Worm (Caenorhabditis elegans) whole organism, L2 larva: ENCODE measurements around the gene set-16.

Source experiments
- F13H6.1 ChIP-seq: sonication (generic microtip); optimal IDR thresholded peaks from 2 replicates; lab custom pipeline; 2016; ENCODE audit warnings: missing genetic modification characterization, missing compliant biosample characterization
- R02D3.7 ChIP-seq: fragments of 150-350 bp; optimal IDR thresholded peaks from 2 replicates; lab custom pipeline; 2014; ENCODE audit warnings: missing biosample characterization, missing genetic modification characterization
- aly-2 ChIP-seq: fragments of 150-350 bp; optimal IDR thresholded peaks from 2 replicates; lab custom pipeline; 2014; ENCODE audit warnings: missing biosample characterization, missing genetic modification characterization
- ama-1 ChIP-seq: fragments of 150-350 bp; optimal IDR thresholded peaks from 2 replicates; lab custom pipeline; 2018; ENCODE audit warnings: inconsistent platforms
- blmp-1 ChIP-seq: sonication (generic microtip); optimal IDR thresholded peaks from 2 replicates; lab custom pipeline; 2017; ENCODE audit warnings: missing genetic modification characterization, mild to moderate bottlenecking, missing compliant biosample characterization, antibody characterized with exemption, moderate library complexity; ENCODE audit not compliant: insufficient read depth
- crh-2 ChIP-seq: sonication (generic microtip); optimal IDR thresholded peaks from 2 replicates; lab custom pipeline; 2017; ENCODE audit warnings: missing biosample characterization, missing genetic modification characterization
- egl-27 ChIP-seq: sonication (generic microtip); optimal IDR thresholded peaks from 3 replicates; lab custom pipeline; 2017; ENCODE audit warnings: missing biosample characterization, missing genetic modification reagents, missing genetic modification characterization
- elt-1 ChIP-seq: fragments of 150-350 bp; optimal IDR thresholded peaks from 2 replicates; lab custom pipeline; 2014; ENCODE audit warnings: missing biosample characterization, missing genetic modification characterization
- elt-3 ChIP-seq: sonication (generic microtip); optimal IDR thresholded peaks from 2 replicates; lab custom pipeline; 2017; ENCODE audit warnings: missing biosample characterization, missing genetic modification characterization
- fos-1 ChIP-seq: fragments of 150-350 bp; optimal IDR thresholded peaks from 2 replicates; lab custom pipeline; 2014; ENCODE audit warnings: missing biosample characterization, missing genetic modification characterization
- gmeb-1 ChIP-seq: fragments of 150-350 bp; optimal IDR thresholded peaks from 2 replicates; lab custom pipeline; 2014; ENCODE audit warnings: missing biosample characterization, missing genetic modification characterization
- lin-11 ChIP-seq: fragments of 150-350 bp; sonication (generic microtip); optimal IDR thresholded peaks from 2 replicates; lab custom pipeline; 2014; ENCODE audit warnings: missing biosample characterization, missing genetic modification characterization, inconsistent platforms, mixed read lengths
- lin-39 ChIP-seq: fragments of 150-350 bp; optimal IDR thresholded peaks from 2 replicates; lab custom pipeline; 2014; ENCODE audit warnings: missing biosample characterization, missing genetic modification reagents, missing genetic modification characterization
- lsy-2 ChIP-seq, 2 experiments: fragments of 150-350 bp in 1 of 2; sonication (generic microtip) in 1 of 2; optimal IDR thresholded peaks; 2 replicates each; lab custom pipeline; 2014 to 2017; ENCODE audit warnings: missing biosample characterization in 2 of 2, missing genetic modification characterization in 2 of 2
- mab-5 ChIP-seq: fragments of 150-350 bp; optimal IDR thresholded peaks from 2 replicates; lab custom pipeline; 2014; ENCODE audit warnings: missing biosample characterization, missing genetic modification characterization
- mbf-1 ChIP-seq: sonication (generic microtip); optimal IDR thresholded peaks from 2 replicates; lab custom pipeline; 2017; ENCODE audit warnings: missing biosample characterization, missing genetic modification characterization
- mdl-1 ChIP-seq, 2 experiments: fragments of 150-350 bp in 1 of 2; sonication (generic microtip) in 1 of 2; optimal IDR thresholded peaks; 2 replicates each; lab custom pipeline; 2017; ENCODE audit warnings: missing biosample characterization in 2 of 2, missing genetic modification characterization in 2 of 2
- nhr-10 ChIP-seq: sonication (generic microtip); optimal IDR thresholded peaks from 2 replicates; lab custom pipeline; 2017; ENCODE audit warnings: missing biosample characterization, missing genetic modification characterization
- nhr-11 ChIP-seq: fragments of 150-350 bp; optimal IDR thresholded peaks from 2 replicates; lab custom pipeline; 2014; ENCODE audit warnings: missing biosample characterization, missing genetic modification characterization
- nhr-12 ChIP-seq: fragments of 150-350 bp; optimal IDR thresholded peaks from 2 replicates; lab custom pipeline; 2014; ENCODE audit warnings: missing biosample characterization, missing genetic modification characterization
- nhr-129 ChIP-seq: fragments of 150-350 bp; optimal IDR thresholded peaks from 2 replicates; lab custom pipeline; 2014; ENCODE audit warnings: missing biosample characterization, missing genetic modification characterization
- nhr-21 ChIP-seq: fragments of 150-350 bp; optimal IDR thresholded peaks from 2 replicates; lab custom pipeline; 2014; ENCODE audit warnings: missing biosample characterization, missing genetic modification characterization
- nhr-25 ChIP-seq: fragments of 150-350 bp; sonication (generic microtip); optimal IDR thresholded peaks from 3 replicates; lab custom pipeline; 2014; ENCODE audit warnings: missing biosample characterization, missing genetic modification characterization
- nhr-6 ChIP-seq: fragments of 150-350 bp; optimal IDR thresholded peaks from 2 replicates; lab custom pipeline; 2014; ENCODE audit warnings: missing biosample characterization, missing genetic modification characterization
- sem-4 ChIP-seq: fragments of 150-350 bp; optimal IDR thresholded peaks from 2 replicates; lab custom pipeline; 2014; ENCODE audit warnings: missing biosample characterization, missing genetic modification reagents, missing genetic modification characterization
- skn-1 ChIP-seq: sonication (generic microtip); optimal IDR thresholded peaks from 2 replicates; lab custom pipeline; 2017; ENCODE audit warnings: missing biosample characterization, missing genetic modification characterization
- sma-9 ChIP-seq, 2 experiments: fragments of 150-350 bp in 1 of 2; sonication (generic microtip) in 1 of 2; optimal IDR thresholded peaks; 2 replicates each; lab custom pipeline; 2014 to 2016; ENCODE audit warnings: missing genetic modification characterization in 2 of 2, mild to moderate bottlenecking in 1 of 2, missing biosample characterization in 1 of 2, missing compliant biosample characterization in 1 of 2, missing genetic modification reagents in 1 of 2, moderate library complexity in 1 of 2
- snpc-4 ChIP-seq: fragments of 150-350 bp; optimal IDR thresholded peaks from 2 replicates; lab custom pipeline; 2014; ENCODE audit warnings: missing biosample characterization, missing genetic modification characterization
- unc-39 ChIP-seq: fragments of 150-350 bp; optimal IDR thresholded peaks from 2 replicates; lab custom pipeline; 2014; ENCODE audit warnings: missing biosample characterization, missing genetic modification characterization
- unc-55 ChIP-seq: fragments of 150-350 bp; sonication (generic microtip); optimal IDR thresholded peaks from 3 replicates; lab custom pipeline; 2014; ENCODE audit warnings: missing biosample characterization, missing genetic modification reagents, missing genetic modification characterization
- unc-62 ChIP-seq: fragments of 150-350 bp; optimal IDR thresholded peaks from 2 replicates; lab custom pipeline; 2014; ENCODE audit warnings: missing biosample characterization, missing genetic modification reagents, missing genetic modification characterization
- zag-1 ChIP-seq: fragments of 150-350 bp; optimal IDR thresholded peaks from 2 replicates; lab custom pipeline; 2014; ENCODE audit warnings: missing biosample characterization, missing genetic modification characterization
- ztf-1 ChIP-seq: fragments of 200-800 bp; sonication (Bioruptor generic); conservative IDR thresholded peaks from 2 replicates; pipeline ENCODE4 v1.3.6; 2022; ENCODE audit warnings: missing genetic modification characterization, missing compliant biosample characterization

The set-16 gene

DNA sequence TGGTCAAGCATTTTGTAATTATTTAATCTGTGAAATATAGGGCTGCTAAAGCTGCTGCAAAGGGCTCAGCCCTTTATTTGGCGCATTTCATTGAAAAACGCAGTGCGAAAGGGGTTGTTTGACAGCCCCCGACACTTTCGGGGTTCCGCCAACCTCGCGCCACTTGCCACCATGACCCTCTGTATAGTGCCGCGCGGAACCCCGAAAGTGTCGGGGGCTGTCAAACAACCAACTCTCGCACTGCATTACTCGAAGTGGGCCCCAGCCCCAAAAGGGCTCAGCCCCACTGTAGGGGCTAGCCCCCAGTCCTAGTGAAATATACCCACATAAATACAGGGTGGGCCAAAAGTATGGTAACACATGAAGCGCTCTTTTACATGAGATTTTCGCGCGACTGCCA is 43.5 kb upstream of the set-16 start:
- TF ChIP-seq R02D3.7 (tag; lab: Kevin White, UChicago) (no peak), mbf-1 (tag; lab: Kevin White, UChicago) (no peak), ztf-1 (GFP tag; lab: Robert Waterston, UW) (no peak), zag-1 (tag; lab: Kevin White, UChicago) (no peak), unc-55 (GFP tag; lab: Kevin White, UChicago) (no peak), mab-5 (tag; lab: Kevin White, UChicago) (no peak), skn-1 (tag; lab: Kevin White, UChicago) (no peak), egl-27 (tag; lab: Kevin White, UChicago) (no peak), gmeb-1 (tag; lab: Kevin White, UChicago) (no peak), lin-11 (tag; lab: Kevin White, UChicago) (no peak), elt-1 (tag; lab: Kevin White, UChicago) (no peak), aly-2 (tag; lab: Kevin White, UChicago) (no peak), unc-62 (no peak), ama-1 (no peak), elt-3 (tag; lab: Kevin White, UChicago) (no peak), sem-4 (no peak), lsy-2 (tag; optimal IDR thresholded peaks at IDR 0.05; lab: Kevin White, UChicago) (no peak), nhr-11 (tag; lab: Kevin White, UChicago) (no peak)
- TF ChIP-seq, all 48 proteins: peak for 0

DNA sequence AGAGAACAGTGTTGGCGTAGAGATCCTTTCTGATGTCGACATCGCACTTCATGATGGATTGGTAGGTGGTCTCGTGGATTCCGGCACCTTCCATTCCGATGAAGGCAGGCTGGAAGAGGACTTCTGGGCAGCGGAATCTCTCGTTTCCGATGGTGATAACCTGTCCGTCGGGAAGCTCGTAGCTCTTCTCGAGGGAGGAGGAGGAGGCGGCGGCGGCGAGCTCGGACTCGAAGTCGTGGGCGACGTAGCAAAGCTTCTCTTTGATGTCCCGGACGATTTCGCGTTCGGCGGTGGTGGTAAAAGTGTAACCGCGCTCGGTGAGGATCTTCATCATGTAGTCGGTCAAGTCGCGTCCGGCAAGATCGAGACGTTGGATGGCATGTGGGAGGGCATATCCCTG is 38.9 kb upstream of the set-16 start:
- TF ChIP-seq nhr-11 (tag; lab: Kevin White, UChicago) (peak; percentile 24), nhr-21 (no peak), elt-1 (tag; lab: Kevin White, UChicago) (no peak)
- TF ChIP-seq, all 48 proteins: peak for 1

DNA sequence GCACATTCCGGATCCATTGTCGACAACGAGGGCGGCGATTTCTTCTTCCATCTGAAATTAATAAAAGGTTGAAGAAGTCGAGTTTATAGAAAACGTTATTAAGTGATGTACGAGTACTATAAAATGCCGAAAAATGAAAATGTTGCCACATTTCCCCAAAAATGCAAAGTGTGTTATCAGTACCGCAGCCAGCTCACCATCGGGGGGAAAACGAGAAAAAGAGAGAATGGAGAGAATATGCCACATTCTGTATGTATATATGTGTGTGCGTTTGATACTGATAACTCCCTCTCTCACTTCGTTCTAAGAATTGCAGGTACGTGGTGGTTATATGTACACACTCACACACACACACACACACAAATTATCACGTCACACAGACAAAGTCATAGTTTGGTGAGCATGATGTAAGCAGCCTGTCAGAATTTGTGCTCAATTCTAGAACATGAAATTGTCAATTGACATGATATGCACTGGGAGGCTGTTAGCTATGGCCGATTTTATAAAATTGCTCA is 37.6 kb upstream of the set-16 start, which contains the start of gene act-5:
Gene act-5 (minus strand): TSS at position 51 of the 515 bp plus-strand sequence.
- TF ChIP-seq mdl-1 (tag; optimal IDR thresholded peaks at IDR 0.05; lab: Kevin White, UChicago) (no peak), crh-2 (peak; percentile 87), F13H6.1 (tag; lab: Kevin White, UChicago) (peak; percentile 33), nhr-25 (tag; lab: Kevin White, UChicago) (no peak), sma-9 (GFP tag; optimal IDR thresholded peaks at IDR 0.05; lab: Kevin White, UChicago) (peak; percentile 71), sma-9 (tag; optimal IDR thresholded peaks at IDR 0.05; lab: Kevin White, UChicago) (no peak), nhr-129 (peak; percentile 60), gmeb-1 (tag; lab: Kevin White, UChicago) (peak; percentile 41), fos-1 (tag; lab: Kevin White, UChicago) (peak; percentile 91)

DNA sequence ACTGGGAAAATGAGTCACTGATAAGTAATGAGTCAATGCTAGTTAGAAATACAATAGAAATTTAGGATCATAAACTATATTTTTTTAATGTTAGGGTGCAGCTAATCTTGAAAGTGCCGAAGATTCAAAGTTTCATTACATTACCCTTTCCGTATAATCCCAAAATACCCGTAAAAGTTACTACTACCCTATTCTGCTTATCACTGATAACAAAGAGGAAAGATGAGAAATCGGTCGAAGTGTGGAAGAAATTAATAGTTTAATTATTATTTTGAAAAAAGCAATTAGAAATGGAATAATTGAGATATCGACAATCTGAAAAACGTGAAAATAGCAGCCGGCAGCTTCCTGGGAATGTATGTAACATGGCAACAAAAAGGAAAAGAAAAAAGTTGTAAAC is 36.9 kb upstream of the set-16 start:
- TF ChIP-seq ztf-1 (GFP tag; lab: Robert Waterston, UW) (no peak), fos-1 (tag; lab: Kevin White, UChicago) (peak; percentile 51)

DNA sequence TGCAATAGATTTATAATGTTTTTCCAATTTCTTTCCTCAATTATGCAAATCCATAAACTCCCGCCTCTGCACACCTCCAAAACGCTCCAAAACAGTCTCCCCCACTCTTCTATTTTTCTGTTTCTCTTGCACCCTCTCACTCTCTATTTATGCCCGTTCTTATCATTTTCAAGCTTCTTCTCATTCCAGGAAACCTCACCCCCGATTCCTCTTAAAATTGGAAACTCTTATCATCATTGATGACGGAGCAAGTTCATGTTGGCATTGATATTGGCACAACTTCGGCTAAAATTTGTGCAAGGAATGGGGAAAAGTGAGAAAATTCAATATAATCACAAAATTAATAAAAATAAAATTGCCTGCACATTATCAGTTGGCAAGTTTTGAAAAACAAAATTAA is 35.9 kb upstream of the set-16 start, which contains the start of gene shpk-1:
Gene shpk-1 (plus strand): TSS at position 188 of the 400 bp plus-strand sequence.
- TF ChIP-seq unc-62 = no peak
- TF ChIP-seq mbf-1 (tag; lab: Kevin White, UChicago) = no peak
- no peak for TF ChIP-seq skn-1 (tag; lab: Kevin White, UChicago)
- peak; percentile 40 for TF ChIP-seq F13H6.1 (tag; lab: Kevin White, UChicago)
- TF ChIP-seq gmeb-1 (tag; lab: Kevin White, UChicago) = peak; percentile 46
- TF ChIP-seq nhr-21 = no peak
- no peak for TF ChIP-seq lin-39 (tag; lab: Kevin White, UChicago)
- no peak for TF ChIP-seq ztf-1 (GFP tag; lab: Robert Waterston, UW)
- no peak for TF ChIP-seq nhr-12
- TF ChIP-seq crh-2 = peak; percentile 77
- TF ChIP-seq nhr-11 (tag; lab: Kevin White, UChicago) = no peak
- TF ChIP-seq unc-39 (tag; lab: Kevin White, UChicago) = no peak
- no peak for TF ChIP-seq snpc-4
- no peak for TF ChIP-seq blmp-1 (tag; lab: Kevin White, UChicago)
- no peak for TF ChIP-seq nhr-10
- no peak for TF ChIP-seq elt-1 (tag; lab: Kevin White, UChicago)
- TF ChIP-seq zag-1 (tag; lab: Kevin White, UChicago) = no peak
- TF ChIP-seq nhr-6 (tag; lab: Kevin White, UChicago) = no peak
- no peak for TF ChIP-seq egl-27 (tag; lab: Kevin White, UChicago)
- TF ChIP-seq aly-2 (tag; lab: Kevin White, UChicago) = no peak
- no peak for TF ChIP-seq mdl-1 (tag; optimal IDR thresholded peaks at IDR 0.05; lab: Kevin White, UChicago)
- no peak for TF ChIP-seq unc-55 (GFP tag; lab: Kevin White, UChicago)
- no peak for TF ChIP-seq R02D3.7 (tag; lab: Kevin White, UChicago)
- TF ChIP-seq lsy-2 (tag; optimal IDR thresholded peaks at IDR 0.05; lab: Kevin White, UChicago) = no peak
- TF ChIP-seq sem-4 = no peak
- peak; percentile 40 for TF ChIP-seq sma-9 (GFP tag; optimal IDR thresholded peaks at IDR 0.05; lab: Kevin White, UChicago)
- TF ChIP-seq sma-9 (tag; optimal IDR thresholded peaks at IDR 0.05; lab: Kevin White, UChicago) = no peak
- TF ChIP-seq fos-1 (tag; lab: Kevin White, UChicago) = peak; percentile 96
